Worm (Caenorhabditis elegans): ENCODE measurements around the gene lin-12.

The lin-12 gene

ce11 chrIII:9053740-9054252, 17.5 kb downstream of the lin-12 start, which contains the start of gene R107.5 (continued):
- TF ChIP-seq ama-1 (optimal IDR thresholded peaks at IDR 0.05) (peak; percentile 97), nhr-43 (tag; optimal IDR thresholded peaks at IDR 0.05; ENCODE audit: poor library complexity, severe bottlenecking) (peak; percentile 92)

ce11 chrIII:9053263-9053662, 18.0 kb downstream of the lin-12 start:
- TF ChIP-seq nhr-67 (tag; optimal IDR thresholded peaks at IDR 0.05) (no peak), ama-1 (optimal IDR thresholded peaks at IDR 0.05) (peak; percentile 83)

ce11 chrIII:9052371-9052978, 18.8 kb downstream of the lin-12 start:
- TF ChIP-seq nhr-28 (tag; optimal IDR thresholded peaks at IDR 0.05): no peak
- peak; percentile 18 for TF ChIP-seq ztf-4 (tag; optimal IDR thresholded peaks at IDR 0.05)
- peak; percentile 60 for TF ChIP-seq lin-39 (tag; optimal IDR thresholded peaks at IDR 0.05)
- TF ChIP-seq nhr-25 (tag; optimal IDR thresholded peaks at IDR 0.05): peak; percentile 59
- TF ChIP-seq elt-2 (tag; optimal IDR thresholded peaks at IDR 0.05): peak; percentile 22
- TF ChIP-seq pha-4 (tag; optimal IDR thresholded peaks at IDR 0.05): peak; percentile 12
- TF ChIP-seq nhr-11 (tag; optimal IDR thresholded peaks at IDR 0.05): no peak
- peak; percentile 3 for TF ChIP-seq nhr-43 (tag; optimal IDR thresholded peaks at IDR 0.05; ENCODE audit: poor library complexity, severe bottlenecking)
- TF ChIP-seq hmg-11 (tag; optimal IDR thresholded peaks at IDR 0.05): peak; percentile 79
- TF ChIP-seq jun-1 (tag; optimal IDR thresholded peaks at IDR 0.05): peak; percentile 66
- peak; percentile 12 for TF ChIP-seq lsy-12 (tag; optimal IDR thresholded peaks at IDR 0.05)
- peak; percentile 26 for TF ChIP-seq lin-15B (tag; optimal IDR thresholded peaks at IDR 0.05)
- TF ChIP-seq pqm-1 (tag; optimal IDR thresholded peaks at IDR 0.05): no peak
- peak; percentile 54 for TF ChIP-seq nfya-1 (tag; optimal IDR thresholded peaks at IDR 0.05; ENCODE audit: insufficient read depth)
- peak; percentile 94 for TF ChIP-seq ama-1 (optimal IDR thresholded peaks at IDR 0.05)
- TF ChIP-seq nhr-23 (tag; optimal IDR thresholded peaks at IDR 0.05): no peak
- TF ChIP-seq ZK546.5 (tag; optimal IDR thresholded peaks at IDR 0.05): no peak
- TF ChIP-seq aly-2 (tag; optimal IDR thresholded peaks at IDR 0.05): no peak

ce11 chrIII:9051714-9052113, 19.6 kb downstream of the lin-12 start:
- TF ChIP-seq ama-1 (optimal IDR thresholded peaks at IDR 0.05) (peak; percentile 72), unc-62 (GFP tag; optimal IDR thresholded peaks at IDR 0.05) (no peak)

- TF ChIP-seq nhr-23 (tag; optimal IDR thresholded peaks at IDR 0.05) (peak; percentile 84), mml-1 (tag; optimal IDR thresholded peaks at IDR 0.05) (no peak), nfya-1 (tag; optimal IDR thresholded peaks at IDR 0.05; ENCODE audit: insufficient read depth) (peak; percentile 81), elt-2 (tag; optimal IDR thresholded peaks at IDR 0.05) (peak; percentile 66), mdl-1 (tag; optimal IDR thresholded peaks at IDR 0.05) (no peak), eor-1 (tag; optimal IDR thresholded peaks at IDR 0.05) (peak in 1 of 2 experiments; percentile 53), ama-1 (optimal IDR thresholded peaks at IDR 0.05) (peak; percentile 99), ceh-16 (tag; optimal IDR thresholded peaks at IDR 0.05) (no peak), elt-1 (tag; optimal IDR thresholded peaks at IDR 0.05) (peak; percentile 3), ZK546.5 (tag; optimal IDR thresholded peaks at IDR 0.05) (no peak), hmg-11 (tag; optimal IDR thresholded peaks at IDR 0.05) (no peak), nhr-76 (tag; optimal IDR thresholded peaks at IDR 0.05) (no peak), snpc-4 (tag; optimal IDR thresholded peaks at IDR 0.05) (peak; percentile 60), egl-27 (tag; optimal IDR thresholded peaks at IDR 0.05) (no peak), nhr-12 (tag; optimal IDR thresholded peaks at IDR 0.05) (no peak), nhr-43 (tag; optimal IDR thresholded peaks at IDR 0.05; ENCODE audit: poor library complexity, severe bottlenecking) (peak; percentile 58), ceh-28 (tag; optimal IDR thresholded peaks at IDR 0.05) (peak; percentile 55), nhr-25 (tag; optimal IDR thresholded peaks at IDR 0.05) (peak; percentile 98), lin-15B (tag; optimal IDR thresholded peaks at IDR 0.05) (peak; percentile 22), lsy-12 (tag; optimal IDR thresholded peaks at IDR 0.05) (peak; percentile 70), fkh-10 (GFP tag; optimal IDR thresholded peaks at IDR 0.05) (peak; percentile 5), pqm-1 (tag; optimal IDR thresholded peaks at IDR 0.05) (no peak), egl-5 (tag; optimal IDR thresholded peaks at IDR 0.05) (no peak), fkh-2 (tag; optimal IDR thresholded peaks at IDR 0.05) (no peak), fos-1 (tag; optimal IDR thresholded peaks at IDR 0.05) (peak; percentile 56), skn-1 (tag; optimal IDR thresholded peaks at IDR 0.05) (peak; percentile 68), tbx-2 (tag; optimal IDR thresholded peaks at IDR 0.05) (peak; percentile 81), pha-4 (tag; optimal IDR thresholded peaks at IDR 0.05) (peak; percentile 93), R02D3.7 (tag; optimal IDR thresholded peaks at IDR 0.05) (no peak), jun-1 (tag; optimal IDR thresholded peaks at IDR 0.05) (peak; percentile 79), ztf-4 (tag; optimal IDR thresholded peaks at IDR 0.05) (peak; percentile 89), nhr-11 (tag; optimal IDR thresholded peaks at IDR 0.05) (no peak), elt-3 (tag; optimal IDR thresholded peaks at IDR 0.05) (peak in 2 of 3 experiments; percentile 53 to 66)
These were observed 20.1 kb downstream of the lin-12 start for ce11 chrIII:9051119-9051597.
